Fruit fly (Drosophila melanogaster) whole organism, embryonic: ENCODE measurements around the gene CG31321.

Experiments
- Atf3 ChIP-seq: fragments of 200-800 bp; sonication (Bioruptor generic); optimal IDR thresholded peaks from 3 replicates; lab custom pipeline; 2016; ENCODE audit warnings: missing biosample characterization, missing genetic modification characterization
- CG10209 ChIP-seq: fragments of 200-800 bp; sonication (Bioruptor generic); optimal IDR thresholded peaks from 3 replicates; lab custom pipeline; 2017; ENCODE audit warnings: missing biosample characterization, mild to moderate bottlenecking, missing genetic modification characterization, missing genetic modification reagents
- CG10321 ChIP-seq: fragments of 200-800 bp; sonication (Bioruptor generic); IDR thresholded peaks from 2 replicates; pipeline ENCODE4 v1.3.6; 2022; ENCODE audit warnings: missing biosample characterization, missing genetic modification characterization
- CG12155 ChIP-seq: fragments of 200-800 bp; sonication (Bioruptor generic); optimal IDR thresholded peaks from 3 replicates; lab custom pipeline; 2016; ENCODE audit warnings: missing biosample characterization, missing genetic modification characterization
- CG12219 ChIP-seq: fragments of 200-800 bp; sonication (Bioruptor generic); optimal IDR thresholded peaks from 3 replicates; lab custom pipeline; 2018; ENCODE audit warnings: missing biosample characterization, mild to moderate bottlenecking, missing genetic modification characterization
- CG12299 ChIP-seq: fragments of 200-800 bp; sonication (Bioruptor generic); optimal IDR thresholded peaks from 2 replicates; lab custom pipeline; 2018; ENCODE audit warnings: missing biosample characterization, mild to moderate bottlenecking, missing genetic modification characterization
- CG15269 ChIP-seq: fragments of 200-800 bp; sonication (Bioruptor generic); optimal IDR thresholded peaks from 2 replicates; lab custom pipeline; 2018; ENCODE audit warnings: missing biosample characterization, mild to moderate bottlenecking, missing genetic modification characterization, moderate library complexity
- CG16779 ChIP-seq: fragments of 200-800 bp; sonication (Bioruptor generic); IDR thresholded peaks from 2 replicates; pipeline ENCODE4 v1.3.6; 2022; ENCODE audit warnings: missing biosample characterization, missing genetic modification characterization
- CG17361 ChIP-seq: fragments of 200-800 bp; sonication (Bioruptor generic); IDR thresholded peaks from 3 replicates; pipeline ENCODE4 v1.3.6; 2022; ENCODE audit warnings: missing biosample characterization, missing genetic modification characterization
- CG17568 ChIP-seq: fragments of 200-800 bp; sonication (Bioruptor generic); optimal IDR thresholded peaks from 2 replicates; lab custom pipeline; 2018; ENCODE audit warnings: missing biosample characterization, mild to moderate bottlenecking, missing genetic modification characterization, moderate library complexity
- CG2120 ChIP-seq: fragments of 200-800 bp; sonication (Bioruptor generic); optimal IDR thresholded peaks from 3 replicates; lab custom pipeline; 2016; ENCODE audit warnings: missing biosample characterization, missing genetic modification characterization
- CG30020 ChIP-seq: fragments of 200-800 bp; optimal IDR thresholded peaks from 2 replicates; lab custom pipeline; 2019; ENCODE audit warnings: missing biosample characterization, mild to moderate bottlenecking, missing genetic modification characterization, moderate library complexity
- CG33213 ChIP-seq: fragments of 200-800 bp; sonication (Bioruptor generic); optimal IDR thresholded peaks from 3 replicates; lab custom pipeline; 2016; ENCODE audit warnings: missing biosample characterization, missing genetic modification characterization
- CG33557 ChIP-seq: fragments of 200-800 bp; sonication (Bioruptor generic); optimal IDR thresholded peaks from 2 replicates; lab custom pipeline; 2019; ENCODE audit warnings: missing biosample characterization, mild to moderate bottlenecking, missing genetic modification characterization, moderate library complexity
- CG34376 ChIP-seq: fragments of 200-800 bp; sonication (Bioruptor generic); optimal IDR thresholded peaks from 2 replicates; lab custom pipeline; 2018; ENCODE audit warnings: missing biosample characterization, mild to moderate bottlenecking, missing genetic modification characterization
- CG5180 ChIP-seq: fragments of 200-800 bp; sonication (Bioruptor generic); optimal IDR thresholded peaks from 3 replicates; lab custom pipeline; 2017; ENCODE audit warnings: missing biosample characterization, missing genetic modification characterization, mild to moderate bottlenecking, moderate library complexity, missing genetic modification reagents
- CG7271 ChIP-seq: fragments of 200-800 bp; sonication (Bioruptor generic); optimal IDR thresholded peaks from 2 replicates; lab custom pipeline; 2018; ENCODE audit warnings: missing biosample characterization, mild to moderate bottlenecking, missing genetic modification characterization, moderate library complexity
- CG7357 ChIP-seq: fragments of 200-800 bp; sonication (Bioruptor generic); IDR thresholded peaks from 3 replicates; pipeline ENCODE4 v1.3.6; 2022; ENCODE audit warnings: missing biosample characterization, missing genetic modification characterization
- CG7372 ChIP-seq: fragments of 200-800 bp; sonication (Bioruptor generic); IDR thresholded peaks from 2 replicates; pipeline ENCODE4 v1.3.6; 2022; ENCODE audit warnings: missing biosample characterization, missing genetic modification characterization
- CG7786 ChIP-seq: fragments of 200-800 bp; sonication (Bioruptor generic); optimal IDR thresholded peaks from 2 replicates; lab custom pipeline; 2016; ENCODE audit warnings: missing biosample characterization, missing genetic modification characterization
- Camta ChIP-seq: fragments of 200-800 bp; sonication (Bioruptor generic); optimal IDR thresholded peaks from 2 replicates; lab custom pipeline; 2016; ENCODE audit warnings: missing biosample characterization, missing genetic modification characterization
- Dad ChIP-seq: fragments of 200-800 bp; sonication (Bioruptor generic); optimal IDR thresholded peaks from 3 replicates; lab custom pipeline; 2016; ENCODE audit warnings: missing biosample characterization, missing genetic modification characterization
- Dbx ChIP-seq: fragments of 200-800 bp; sonication (Bioruptor generic); IDR thresholded peaks from 3 replicates; pipeline ENCODE4 v1.3.6; 2022; ENCODE audit warnings: missing biosample characterization, missing genetic modification characterization
- Dek ChIP-seq: fragments of 200-800 bp; sonication (Bioruptor generic); optimal IDR thresholded peaks from 3 replicates; lab custom pipeline; 2019; ENCODE audit warnings: missing biosample characterization, mild to moderate bottlenecking, missing genetic modification characterization, moderate library complexity
- Ets97D ChIP-seq: fragments of 200-800 bp; sonication (Bioruptor generic); optimal IDR thresholded peaks from 3 replicates; lab custom pipeline; 2016; ENCODE audit warnings: missing biosample characterization, missing genetic modification characterization
- H2.0 ChIP-seq: fragments of 200-800 bp; sonication (Bioruptor generic); IDR thresholded peaks from 2 replicates; pipeline ENCODE4 v1.3.6; 2022; ENCODE audit warnings: missing biosample characterization, missing genetic modification characterization
- Hey ChIP-seq: fragments of 200-800 bp; sonication (Bioruptor generic); optimal IDR thresholded peaks from 3 replicates; lab custom pipeline; 2018; ENCODE audit warnings: missing biosample characterization, mild to moderate bottlenecking, missing genetic modification characterization
- HmgZ ChIP-seq: fragments of 200-800 bp; sonication (Bioruptor generic); optimal IDR thresholded peaks from 2 replicates; lab custom pipeline; 2018; ENCODE audit warnings: missing biosample characterization, mild to moderate bottlenecking, missing genetic modification characterization
- Pdp1 ChIP-seq, 2 experiments: fragments of 200-800 bp; sonication (Bioruptor generic); optimal IDR thresholded peaks; 3 replicates each; lab custom pipeline; 2016; ENCODE audit warnings: missing biosample characterization in 2 of 2, missing genetic modification characterization in 2 of 2, mild to moderate bottlenecking in 1 of 2, moderate library complexity in 1 of 2
- Ptx1 ChIP-seq: fragments of 200-800 bp; sonication (Bioruptor generic); IDR thresholded peaks from 2 replicates; pipeline ENCODE4 v1.3.6; 2022; ENCODE audit warnings: missing biosample characterization, missing genetic modification characterization
- Sin3A ChIP-seq: fragments of >200 bp; optimal IDR thresholded peaks from 2 replicates; lab custom pipeline; 2018
- TFAM ChIP-seq: fragments of 200-800 bp; sonication (Bioruptor generic); optimal IDR thresholded peaks from 2 replicates; lab custom pipeline; 2017; ENCODE audit warnings: missing biosample characterization, missing genetic modification characterization, inconsistent platforms
- Usf ChIP-seq: fragments of 200-800 bp; sonication (Bioruptor generic); optimal IDR thresholded peaks from 2 replicates; lab custom pipeline; 2017; ENCODE audit warnings: missing genotype, missing biosample characterization, missing genetic modification characterization
- bbx ChIP-seq: fragments of 200-800 bp; sonication (Bioruptor generic); IDR thresholded peaks from 2 replicates; pipeline ENCODE4 v1.3.6; 2022; ENCODE audit warnings: missing biosample characterization, missing genetic modification characterization; ENCODE audit not compliant: partially characterized antibody
- cas ChIP-seq: fragments of 200-800 bp; sonication (Bioruptor generic); IDR thresholded peaks from 2 replicates; pipeline ENCODE4 v1.3.6; 2022; ENCODE audit warnings: missing biosample characterization, missing genetic modification characterization
- cato ChIP-seq: fragments of 200-800 bp; sonication (Bioruptor generic); optimal IDR thresholded peaks from 2 replicates; lab custom pipeline; 2016; ENCODE audit warnings: missing biosample characterization, missing genetic modification characterization, borderline replicate concordance
- chm ChIP-seq: fragments of 200-800 bp; sonication (Bioruptor generic); IDR thresholded peaks from 2 replicates; pipeline ENCODE4 v1.3.6; 2022; ENCODE audit warnings: missing biosample characterization, missing genetic modification characterization
- en ChIP-seq: fragments of 200-800 bp; sonication (Bioruptor generic); optimal IDR thresholded peaks from 2 replicates; lab custom pipeline; 2016; ENCODE audit warnings: missing biosample characterization, missing genetic modification characterization
- eve ChIP-seq, 2 experiments: fragments of >200 bp; optimal IDR thresholded peaks; 2 replicates each; lab custom pipeline; 2017; ENCODE audit warnings: missing biosample characterization in 2 of 2, missing genetic modification characterization in 2 of 2
- gcm ChIP-seq: fragments of 200-800 bp; sonication (Bioruptor generic); optimal IDR thresholded peaks from 2 replicates; lab custom pipeline; 2019; ENCODE audit warnings: missing biosample characterization, mild to moderate bottlenecking, missing genetic modification characterization, moderate library complexity
- insv ChIP-seq, 2 experiments: fragments of 200-800 bp; sonication (Bioruptor generic); optimal IDR thresholded peaks; 3 replicates each; lab custom pipeline; 2016 to 2018; ENCODE audit warnings: missing biosample characterization in 2 of 2, missing genetic modification characterization in 2 of 2
- ken ChIP-seq: fragments of 200-800 bp; sonication (Bioruptor generic); IDR thresholded peaks from 3 replicates; pipeline ENCODE4 v1.3.6; 2022; ENCODE audit warnings: missing biosample characterization, missing genetic modification characterization
- mam ChIP-seq: fragments of 200-800 bp; sonication (Bioruptor generic); optimal IDR thresholded peaks from 3 replicates; lab custom pipeline; 2016; ENCODE audit warnings: missing biosample characterization, missing genetic modification characterization
- odd ChIP-seq: fragments of 200-800 bp; sonication (Bioruptor generic); optimal IDR thresholded peaks from 2 replicates; lab custom pipeline; 2017; ENCODE audit warnings: missing biosample characterization, mild to moderate bottlenecking, missing genetic modification characterization
- org-1 ChIP-seq: fragments of 200-800 bp; sonication (Bioruptor generic); optimal IDR thresholded peaks from 2 replicates; lab custom pipeline; 2017; ENCODE audit warnings: missing biosample characterization, missing genetic modification characterization
- pan ChIP-seq, 4 experiments: fragments of >200 bp in 3 of 4; fragments of 200-800 bp in 1 of 4; sonication (Bioruptor generic) in 1 of 4; optimal IDR thresholded peaks in 3 of 4; IDR thresholded peaks in 1 of 4; 2 replicates each; pipeline versions ENCODE4 v1.3.6 to Lab custom; 2017 to 2022; ENCODE audit warnings: missing biosample characterization in 2 of 4, missing genetic modification characterization in 2 of 4, mixed read lengths in 1 of 4
- pfk ChIP-seq: fragments of 200-800 bp; sonication (Bioruptor generic); optimal IDR thresholded peaks from 2 replicates; lab custom pipeline; 2018; ENCODE audit warnings: missing biosample characterization, mild to moderate bottlenecking, missing genetic modification characterization, moderate library complexity
- prd ChIP-seq, 3 experiments: fragments of >200 bp in 2 of 3; fragments of 200-800 bp in 1 of 3; sonication (Bioruptor generic) in 1 of 3; optimal IDR thresholded peaks in 2 of 3; IDR thresholded peaks in 1 of 3; 2 replicates in 2 of 3; 3 replicates in 1 of 3; pipeline versions ENCODE4 v1.3.6 to Lab custom; 2017 to 2022; ENCODE audit warnings: missing biosample characterization in 1 of 3, missing genetic modification characterization in 1 of 3
- scrt ChIP-seq: fragments of 200-800 bp; sonication (Bioruptor generic); optimal IDR thresholded peaks from 2 replicates; lab custom pipeline; 2018; ENCODE audit warnings: missing biosample characterization, mild to moderate bottlenecking, missing genetic modification characterization, moderate library complexity
- tna ChIP-seq: fragments of 200-800 bp; sonication (Bioruptor generic); IDR thresholded peaks from 2 replicates; pipeline ENCODE4 v1.3.6; 2022; ENCODE audit warnings: missing biosample characterization, missing genetic modification characterization; ENCODE audit not compliant: partially characterized antibody

CG31321 gene

DNA sequence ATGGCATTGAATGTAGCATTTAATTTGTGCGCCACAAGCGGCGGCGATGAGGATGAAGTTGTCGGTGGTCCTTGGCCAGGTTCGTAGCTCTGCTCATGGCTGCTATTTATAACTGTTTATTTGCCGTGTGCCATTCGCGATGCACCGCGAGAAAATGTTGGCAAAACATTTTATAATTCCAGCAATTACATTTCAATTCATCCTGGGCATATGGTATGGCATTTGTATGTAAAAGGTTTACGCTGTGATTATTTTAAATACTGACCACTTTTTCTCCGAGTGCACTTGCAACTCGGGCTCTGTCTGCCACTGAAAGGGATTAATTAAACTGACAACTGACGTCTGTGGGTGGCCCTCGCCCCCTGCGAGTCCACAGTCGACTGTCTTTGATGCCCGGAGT is 46.5 kb downstream of the CG31321 start (continued):
- no peak for TF ChIP-seq tna (GFP tag; lab: Robert Waterston, UW)
- TF ChIP-seq Dek (tag; lab: Kevin White, UChicago) = no peak
- no peak for TF ChIP-seq CG17568 (GFP tag; lab: Kevin White, UChicago)
- TF ChIP-seq CG5180 (GFP tag; lab: Kevin White, UChicago) = no peak
- TF ChIP-seq Atf3 (GFP tag; lab: Kevin White, UChicago) = no peak
- no peak for TF ChIP-seq CG7786 (GFP tag; lab: Kevin White, UChicago)
- TF ChIP-seq odd (GFP tag; lab: Kevin White, UChicago) = no peak
- TF ChIP-seq CG12155 (GFP tag; lab: Kevin White, UChicago) = no peak
- no peak for TF ChIP-seq Hey (tag; lab: Kevin White, UChicago)
- TF ChIP-seq CG30020 (tag; lab: Kevin White, UChicago) = no peak
- no peak for TF ChIP-seq chm (GFP tag; lab: Robert Waterston, UW)
- TF ChIP-seq H2.0 (GFP tag; lab: Robert Waterston, UW) = peak; percentile 43; the same call in 1 of the 2 replicates
- no peak for TF ChIP-seq CG7357 (GFP tag; lab: Robert Waterston, UW)
- peak; percentile 35 for TF ChIP-seq org-1
- TF ChIP-seq bbx = no peak
- TF ChIP-seq Dbx (GFP tag; lab: Robert Waterston, UW) = peak; percentile 62; the same call in 1 of the 3 replicates
- no peak for TF ChIP-seq en (GFP tag; lab: Kevin White, UChicago)
- no peak for TF ChIP-seq scrt (GFP tag; lab: Kevin White, UChicago)
- TF ChIP-seq cas = no peak
- TF ChIP-seq CG12299 (tag; lab: Kevin White, UChicago) = no peak
- TF ChIP-seq prd (optimal IDR thresholded peaks at IDR 0.05; lab: Kevin White, UChicago) = no peak
- TF ChIP-seq prd (GFP tag; IDR thresholded peaks at IDR 0.05; lab: Robert Waterston, UW) = peak; percentile 71
- 0 out of 3 replicates have a peak, but pooled peaks have one; percentile 42 for TF ChIP-seq ken
- peak; percentile 1 to 29 for TF ChIP-seq Pdp1 (GFP tag; optimal IDR thresholded peaks at IDR 0.05; lab: Kevin White, UChicago)
- no peak for TF ChIP-seq CG33213 (GFP tag; lab: Kevin White, UChicago)
- TF ChIP-seq CG15269 (tag; lab: Kevin White, UChicago) = peak; percentile 8
- TF ChIP-seq CG2120 = peak; percentile 62
- TF ChIP-seq Sin3A (lab: Kevin White, UChicago) = no peak
- TF ChIP-seq CG16779 (GFP tag; lab: Robert Waterston, UW) = no peak
- no peak for TF ChIP-seq pan (optimal IDR thresholded peaks at IDR 0.05; lab: Kevin White, UChicago)
- TF ChIP-seq pan (GFP tag; optimal IDR thresholded peaks at IDR 0.05 in 1 of 2, IDR thresholded peaks at IDR 0.05 in 1 of 2) = peak in 1 of 2 experiments; percentile 57
- no peak for TF ChIP-seq cato (GFP tag; lab: Kevin White, UChicago)
- no peak for TF ChIP-seq CG33557 (GFP tag; lab: Kevin White, UChicago)
- no peak for TF ChIP-seq Camta (GFP tag; lab: Kevin White, UChicago)
- no peak for TF ChIP-seq CG17361 (GFP tag; lab: Robert Waterston, UW)
- no peak for TF ChIP-seq CG10321 (GFP tag; lab: Robert Waterston, UW)
- TF ChIP-seq Usf (GFP tag; lab: Kevin White, UChicago) = no peak
- TF ChIP-seq mam (GFP tag; lab: Kevin White, UChicago) = peak; percentile 9
- no peak for TF ChIP-seq CG34376 (GFP tag; lab: Kevin White, UChicago)
- TF ChIP-seq eve (GFP tag; optimal IDR thresholded peaks at IDR 0.05; lab: Kevin White, UChicago) = no peak
- no peak for TF ChIP-seq Dad
- no peak for TF ChIP-seq CG12219 (GFP tag; lab: Kevin White, UChicago)
- no peak for TF ChIP-seq gcm (GFP tag; lab: Kevin White, UChicago)
- TF ChIP-seq pfk (GFP tag; lab: Kevin White, UChicago) = no peak
- TF ChIP-seq insv (GFP tag; optimal IDR thresholded peaks at IDR 0.05; lab: Kevin White, UChicago) = no peak
- TF ChIP-seq CG7372 (GFP tag; lab: Robert Waterston, UW) = no peak
- no peak for TF ChIP-seq TFAM (GFP tag; lab: Kevin White, UChicago)
- TF ChIP-seq Ptx1 (GFP tag; lab: Robert Waterston, UW) = peak; percentile 54
- no peak for TF ChIP-seq HmgZ
- TF ChIP-seq CG10209 (GFP tag; lab: Kevin White, UChicago) = peak; percentile 22
- no peak for TF ChIP-seq Ets97D
- no peak for TF ChIP-seq CG7271 (tag; lab: Kevin White, UChicago)
